Worm (Caenorhabditis elegans) whole organism, midembryonic: ENCODE results near the gene max-2.

Experiments
- T22C8.4 ChIP-seq: fragments of 200-800 bp; sonication (Bioruptor generic); IDR thresholded peaks from 2 replicates; pipeline ENCODE4 v1.3.6; 2022; ENCODE audit warnings: missing genetic modification characterization, missing compliant biosample characterization
- flt-1 ChIP-seq: fragments of 200-800 bp; sonication (Bioruptor generic); IDR thresholded peaks from 2 replicates; pipeline ENCODE4 v1.3.6; 2022; ENCODE audit warnings: missing genetic modification characterization, missing compliant biosample characterization
- klf-2 ChIP-seq: fragments of 200-800 bp; sonication (Bioruptor generic); conservative IDR thresholded peaks from 2 replicates; pipeline ENCODE4 v1.3.6; 2022; ENCODE audit warnings: missing genetic modification reagents, missing genetic modification characterization, missing compliant biosample characterization
- ref-1 ChIP-seq: fragments of 200-800 bp; sonication (Bioruptor generic); conservative IDR thresholded peaks from 2 replicates; pipeline ENCODE4 v1.3.6; 2022; ENCODE audit warnings: missing genetic modification reagents, missing genetic modification characterization, missing compliant biosample characterization
- ztf-23 ChIP-seq: fragments of 200-800 bp; sonication (Bioruptor generic); IDR thresholded peaks from 2 replicates; pipeline ENCODE4 v1.3.6; 2022; ENCODE audit warnings: missing genetic modification reagents, missing genetic modification characterization, missing compliant biosample characterization

ce11 chrII:12987799-12988198 is 37.8 kb downstream of the max-2 start:
- TF ChIP-seq ztf-23 (0 out of 2 replicates have a peak, but pooled peaks have one; percentile 18), flt-1 (GFP tag; lab: Robert Waterston, UW) (no peak), ref-1 (GFP tag; lab: Robert Waterston, UW) (no peak), klf-2 (GFP tag; lab: Robert Waterston, UW) (no peak), T22C8.4 (GFP tag; lab: Robert Waterston, UW) (no peak)
